Fruit fly (Drosophila melanogaster): ENCODE measurements around the gene GatB.

Gene GatB

dm6 chr3R:24130080-24130479 lies at the start of gene GatB, which contains the start of gene Tsc1:
Gene GatB, minus strand, starts transcription at chr3R:24130255.
Gene Tsc1, plus strand, starts transcription at chr3R:24130307.
- no peak for TF ChIP-seq noc (tag; optimal IDR thresholded peaks at IDR 0.05)

- TF ChIP-seq noc (tag; optimal IDR thresholded peaks at IDR 0.05), result no peak
Measured at dm6 chr3R:24172379-24172778, 42.3 kb upstream of the GatB start, which contains the start of gene CG13606. Gene CG13606, plus strand, starts transcription at chr3R:24172628.

dm6 chr3R:24169362-24169761 lies 39.3 kb upstream of the GatB start, which contains the start of gene CG5510:
Gene CG5510, minus strand, starts transcription at chr3R:24169562.
- no peak for TF ChIP-seq noc (tag; optimal IDR thresholded peaks at IDR 0.05)

- TF ChIP-seq noc (tag; optimal IDR thresholded peaks at IDR 0.05), result peak; percentile 69
Measured at dm6 chr3R:24163556-24164022, 33.5 kb upstream of the GatB start, which contains the start of gene Apc2. Gene Apc2, plus strand, starts transcription at chr3R:24163966.

- TF ChIP-seq noc (tag; optimal IDR thresholded peaks at IDR 0.05), result no peak
Measured at dm6 chr3R:24162774-24163555, 32.9 kb upstream of the GatB start, which contains the start of gene mRpS24. Gene mRpS24, minus strand, starts transcription at chr3R:24163545.

- TF ChIP-seq noc (tag; optimal IDR thresholded peaks at IDR 0.05), result peak; percentile 79
Measured at dm6 chr3R:24161173-24161811, 31.2 kb upstream of the GatB start, which contains the start of the genes Myo95E and TBC1d7. Gene Myo95E, minus strand, starts transcription at chr3R:24161498. Gene TBC1d7, plus strand, starts transcription at chr3R:24161727.

dm6 chr3R:24151924-24152809 lies 22.1 kb upstream of the GatB start, which contains the start of the genes p38a and CG6178:
Gene p38a, minus strand, starts transcription at chr3R:24152321.
Gene CG6178, plus strand, starts transcription at chr3R:24152347.
- peak; percentile 99 for TF ChIP-seq noc (tag; optimal IDR thresholded peaks at IDR 0.05)

- no peak for TF ChIP-seq noc (tag; optimal IDR thresholded peaks at IDR 0.05)
Measured at dm6 chr3R:24150103-24150502, 20.0 kb upstream of the GatB start, which contains the start of gene p38c. Gene p38c, minus strand, starts transcription at chr3R:24150203.

- TF ChIP-seq noc (tag; optimal IDR thresholded peaks at IDR 0.05), result peak; percentile 21
Measured at dm6 chr3R:24148838-24149237, 18.8 kb upstream of the GatB start, which contains the start of gene Slimp. Gene Slimp, minus strand, starts transcription at chr3R:24148967.

- no peak for TF ChIP-seq noc (tag; optimal IDR thresholded peaks at IDR 0.05)
Measured at dm6 chr3R:24144542-24144941, 14.5 kb upstream of the GatB start.

- TF ChIP-seq noc (tag; optimal IDR thresholded peaks at IDR 0.05), result no peak
Measured at dm6 chr3R:24143779-24144178, 13.7 kb upstream of the GatB start.

dm6 chr3R:24143372-24143771 lies 13.3 kb upstream of the GatB start:
- no peak for TF ChIP-seq noc (tag; optimal IDR thresholded peaks at IDR 0.05)

- no peak for TF ChIP-seq noc (tag; optimal IDR thresholded peaks at IDR 0.05)
Measured at dm6 chr3R:24142971-24143370, 12.9 kb upstream of the GatB start.

- TF ChIP-seq noc (tag; optimal IDR thresholded peaks at IDR 0.05), result peak; percentile 81
Measured at dm6 chr3R:24141013-24141592, 11.0 kb upstream of the GatB start, which contains the start of gene Kal1. Gene Kal1, plus strand, starts transcription at chr3R:24141395.

dm6 chr3R:24139646-24140130 lies 9.6 kb upstream of the GatB start:
- no peak for TF ChIP-seq noc (tag; optimal IDR thresholded peaks at IDR 0.05)

All from whole organism, larva.